Worm (Caenorhabditis elegans) whole organism, late embryonic: ENCODE measurements around the gene srg-13.

Source experiments
- C08G9.2 ChIP-seq: sonication (generic microtip); optimal IDR thresholded peaks from 2 replicates; lab custom pipeline; 2016; ENCODE audit warnings: mild to moderate bottlenecking, missing genetic modification characterization, moderate library complexity, missing compliant biosample characterization
- C38D4.7 ChIP-seq: fragments of 200-800 bp; sonication (Bioruptor generic); optimal IDR thresholded peaks from 2 replicates; lab custom pipeline; 2018; ENCODE audit warnings: mild to moderate bottlenecking, missing genetic modification characterization, moderate library complexity, missing compliant biosample characterization
- K02D7.2 ChIP-seq: sonication (generic microtip); optimal IDR thresholded peaks from 2 replicates; lab custom pipeline; 2017; ENCODE audit warnings: mild to moderate bottlenecking, missing genetic modification characterization, missing compliant biosample characterization
- K09A11.1 ChIP-seq: sonication (generic microtip); optimal IDR thresholded peaks from 2 replicates; lab custom pipeline; 2017; ENCODE audit warnings: antibody characterized with exemption, mild to moderate bottlenecking, missing genetic modification characterization, missing compliant biosample characterization; ENCODE audit not compliant: insufficient read depth
- T23F11.4 ChIP-seq: fragments of 200-800 bp; sonication (Bioruptor generic); optimal IDR thresholded peaks from 2 replicates; lab custom pipeline; 2018; ENCODE audit warnings: mild to moderate bottlenecking, missing genetic modification characterization, missing compliant biosample characterization
- ama-1 ChIP-seq: fragments of 150-350 bp; optimal IDR thresholded peaks from 2 replicates; lab custom pipeline; 2014
- ceh-18 ChIP-seq: sonication (generic microtip); optimal IDR thresholded peaks from 2 replicates; lab custom pipeline; 2016; ENCODE audit warnings: missing genetic modification characterization, missing compliant biosample characterization
- ceh-2 ChIP-seq: sonication (generic microtip); optimal IDR thresholded peaks from 2 replicates; lab custom pipeline; 2016; ENCODE audit warnings: missing genotype, missing genetic modification characterization, missing compliant biosample characterization
- ceh-22 ChIP-seq: sonication (generic microtip); optimal IDR thresholded peaks from 2 replicates; lab custom pipeline; 2017; ENCODE audit warnings: missing biosample characterization, missing genetic modification characterization
- ceh-34 ChIP-seq: sonication (generic microtip); optimal IDR thresholded peaks from 2 replicates; lab custom pipeline; 2016; ENCODE audit warnings: mild to moderate bottlenecking, missing genetic modification characterization, missing compliant biosample characterization
- ceh-9 ChIP-seq: sonication (generic microtip); optimal IDR thresholded peaks from 2 replicates; lab custom pipeline; 2016; ENCODE audit warnings: mild to moderate bottlenecking, missing genetic modification characterization, inconsistent platforms, missing compliant biosample characterization
- che-1 ChIP-seq: sonication (generic microtip); optimal IDR thresholded peaks from 2 replicates; lab custom pipeline; 2016; ENCODE audit warnings: mild to moderate bottlenecking, missing genetic modification characterization, missing compliant biosample characterization
- dmd-4 ChIP-seq: sonication (generic microtip); optimal IDR thresholded peaks from 2 replicates; lab custom pipeline; 2016; ENCODE audit warnings: borderline replicate concordance, missing genetic modification characterization, missing compliant biosample characterization
- elt-2 ChIP-seq: sonication (generic microtip); optimal IDR thresholded peaks from 2 replicates; lab custom pipeline; 2016; ENCODE audit warnings: missing genetic modification reagents, missing genetic modification characterization, missing compliant biosample characterization
- elt-4 ChIP-seq: sonication (generic microtip); optimal IDR thresholded peaks from 2 replicates; lab custom pipeline; 2016; ENCODE audit warnings: missing genetic modification characterization, missing compliant biosample characterization
- eyg-1 ChIP-seq: sonication (generic microtip); optimal IDR thresholded peaks from 2 replicates; lab custom pipeline; 2016; ENCODE audit warnings: missing genotype, missing genetic modification characterization, missing compliant biosample characterization
- fkh-10 ChIP-seq: fragments of 150-350 bp; optimal IDR thresholded peaks from 2 replicates; lab custom pipeline; 2014; ENCODE audit warnings: missing biosample characterization, missing genetic modification reagents, missing genetic modification characterization
- gmeb-2 ChIP-seq: sonication (generic microtip); optimal IDR thresholded peaks from 2 replicates; lab custom pipeline; 2016; ENCODE audit warnings: missing genetic modification characterization, inconsistent platforms, missing compliant biosample characterization
- hlh-13 ChIP-seq: fragments of 200-800 bp; sonication (Bioruptor generic); optimal IDR thresholded peaks from 2 replicates; lab custom pipeline; 2018; ENCODE audit warnings: mild to moderate bottlenecking, missing genetic modification characterization, missing compliant biosample characterization
- hlh-30 ChIP-seq: sonication (generic microtip); optimal IDR thresholded peaks from 2 replicates; lab custom pipeline; 2017; ENCODE audit warnings: antibody characterized with exemption, missing genetic modification characterization, missing compliant biosample characterization; ENCODE audit not compliant: insufficient read depth
- hlh-6 ChIP-seq: sonication (generic microtip); optimal IDR thresholded peaks from 2 replicates; lab custom pipeline; 2016; ENCODE audit warnings: missing genotype, missing genetic modification characterization, missing compliant biosample characterization
- hlh-8 ChIP-seq: sonication (generic microtip); optimal IDR thresholded peaks from 2 replicates; lab custom pipeline; 2016; ENCODE audit warnings: missing genotype, missing genetic modification characterization, missing compliant biosample characterization
- lim-6 ChIP-seq: sonication (generic microtip); optimal IDR thresholded peaks from 2 replicates; lab custom pipeline; 2016; ENCODE audit warnings: missing genetic modification characterization, missing compliant biosample characterization
- lin-11 ChIP-seq: fragments of 200-800 bp; sonication (Bioruptor generic); optimal IDR thresholded peaks from 2 replicates; lab custom pipeline; 2018; ENCODE audit warnings: mild to moderate bottlenecking, missing genetic modification characterization, missing compliant biosample characterization
- madf-2 ChIP-seq: sonication (generic microtip); optimal IDR thresholded peaks from 2 replicates; lab custom pipeline; 2017; ENCODE audit warnings: missing genetic modification characterization, missing compliant biosample characterization
- mec-3 ChIP-seq: sonication (generic microtip); optimal IDR thresholded peaks from 2 replicates; lab custom pipeline; 2016; ENCODE audit warnings: borderline replicate concordance, missing genetic modification characterization, missing compliant biosample characterization
- nfya-1 ChIP-seq: sonication (generic microtip); optimal IDR thresholded peaks from 2 replicates; lab custom pipeline; 2017; ENCODE audit warnings: missing genetic modification characterization, mild to moderate bottlenecking, missing compliant biosample characterization, antibody characterized with exemption, moderate library complexity
- nhr-232 ChIP-seq: sonication (generic microtip); optimal IDR thresholded peaks from 2 replicates; lab custom pipeline; 2016; ENCODE audit warnings: missing genetic modification characterization, missing compliant biosample characterization
- pat-9 ChIP-seq: fragments of 200-800 bp; sonication (Bioruptor generic); optimal IDR thresholded peaks from 2 replicates; lab custom pipeline; 2018; ENCODE audit warnings: mild to moderate bottlenecking, missing genetic modification characterization, moderate library complexity, missing compliant biosample characterization
- pha-4 ChIP-seq: fragments of 150-350 bp; optimal IDR thresholded peaks from 2 replicates; lab custom pipeline; 2018; ENCODE audit warnings: missing biosample characterization, missing genetic modification reagents, missing genetic modification characterization
- ref-2 ChIP-seq: sonication (generic microtip); optimal IDR thresholded peaks from 2 replicates; lab custom pipeline; 2016; ENCODE audit warnings: missing genetic modification characterization, missing compliant biosample characterization
- sdc-2 ChIP-seq: sonication (generic microtip); optimal IDR thresholded peaks from 2 replicates; lab custom pipeline; 2016; ENCODE audit warnings: missing genotype, missing genetic modification characterization, missing compliant biosample characterization
- unc-42 ChIP-seq: sonication (generic microtip); optimal IDR thresholded peaks from 2 replicates; lab custom pipeline; 2016; ENCODE audit warnings: missing genotype, missing genetic modification characterization, missing compliant biosample characterization
- unc-55 ChIP-seq: sonication (generic microtip); optimal IDR thresholded peaks from 2 replicates; lab custom pipeline; 2017; ENCODE audit warnings: missing biosample characterization, missing genetic modification reagents, missing genetic modification characterization
- ztf-16 ChIP-seq: sonication (generic microtip); optimal IDR thresholded peaks from 2 replicates; lab custom pipeline; 2017; ENCODE audit warnings: missing genetic modification characterization, missing compliant biosample characterization

The srg-13 gene

ce11 chrIII:4668073-4668472, 4.0 kb upstream of the srg-13 start:
- TF ChIP-seq hlh-6 (tag; lab: Kevin White, UChicago) (no peak), T23F11.4 (GFP tag; lab: Kevin White, UChicago) (peak; percentile 7), K09A11.1 (tag; lab: Kevin White, UChicago) (no peak), elt-2 (tag; lab: Kevin White, UChicago) (peak; percentile 35)

ce11 chrIII:4671491-4671890, 558 bp upstream of the srg-13 start, which contains the start of gene T23F11.11:
Gene T23F11.11 (minus strand): TSS chrIII:4671591.
- TF ChIP-seq nhr-232 (tag; lab: Kevin White, UChicago), result no peak
- TF ChIP-seq C38D4.7 (GFP tag; lab: Kevin White, UChicago), result no peak
- no peak for TF ChIP-seq K09A11.1 (tag; lab: Kevin White, UChicago)
- no peak for TF ChIP-seq madf-2 (tag; lab: Kevin White, UChicago)
- no peak for TF ChIP-seq ama-1 (lab: Kevin White, UChicago)
- TF ChIP-seq eyg-1 (tag; lab: Kevin White, UChicago), result no peak
- no peak for TF ChIP-seq ceh-9 (tag; lab: Kevin White, UChicago)
- TF ChIP-seq ceh-18 (tag; lab: Kevin White, UChicago), result no peak
- no peak for TF ChIP-seq pha-4 (tag; lab: Kevin White, UChicago)
- no peak for TF ChIP-seq ref-2 (tag; lab: Kevin White, UChicago)
- TF ChIP-seq unc-42 (tag; lab: Kevin White, UChicago), result no peak
- TF ChIP-seq gmeb-2 (tag; lab: Kevin White, UChicago), result no peak
- no peak for TF ChIP-seq mec-3 (tag; lab: Kevin White, UChicago)
- no peak for TF ChIP-seq lin-11 (tag; lab: Kevin White, UChicago)
- no peak for TF ChIP-seq hlh-8 (tag; lab: Kevin White, UChicago)
- no peak for TF ChIP-seq elt-4 (tag; lab: Kevin White, UChicago)
- TF ChIP-seq, all 69 proteins: peak for 0

ce11 chrIII:4677466-4677865, 5.4 kb downstream of the srg-13 start, which contains the start of gene srg-10:
Gene srg-10 (plus strand): TSS chrIII:4677766.
- no peak for TF ChIP-seq K02D7.2 (tag; lab: Kevin White, UChicago)
- no peak for TF ChIP-seq ceh-2 (tag; lab: Kevin White, UChicago)
- no peak for TF ChIP-seq C08G9.2 (tag; lab: Kevin White, UChicago)
- no peak for TF ChIP-seq hlh-6 (tag; lab: Kevin White, UChicago)
- TF ChIP-seq ceh-9 (tag; lab: Kevin White, UChicago), result no peak
- TF ChIP-seq ceh-34 (tag; lab: Kevin White, UChicago), result no peak
- no peak for TF ChIP-seq lin-11 (tag; lab: Kevin White, UChicago)
- TF ChIP-seq hlh-30 (tag; lab: Kevin White, UChicago), result no peak
- TF ChIP-seq unc-55, result no peak
- no peak for TF ChIP-seq C38D4.7 (GFP tag; lab: Kevin White, UChicago)
- TF ChIP-seq lim-6, result no peak
- TF ChIP-seq nfya-1, result no peak
- no peak for TF ChIP-seq eyg-1 (tag; lab: Kevin White, UChicago)
- no peak for TF ChIP-seq nhr-232 (tag; lab: Kevin White, UChicago)
- no peak for TF ChIP-seq pat-9 (tag; lab: Kevin White, UChicago)
- TF ChIP-seq ref-2 (tag; lab: Kevin White, UChicago), result no peak
- TF ChIP-seq sdc-2 (tag; lab: Kevin White, UChicago), result no peak

- TF ChIP-seq fkh-10 (GFP tag; lab: Kevin White, UChicago), result no peak
- no peak for TF ChIP-seq lin-11 (tag; lab: Kevin White, UChicago)
- no peak for TF ChIP-seq dmd-4
- no peak for TF ChIP-seq che-1 (tag; lab: Kevin White, UChicago)
- no peak for TF ChIP-seq hlh-13 (GFP tag; lab: Kevin White, UChicago)
- TF ChIP-seq T23F11.4 (GFP tag; lab: Kevin White, UChicago), result no peak
- no peak for TF ChIP-seq ztf-16 (tag; lab: Kevin White, UChicago)
- TF ChIP-seq ceh-22 (tag; lab: Kevin White, UChicago), result no peak
- TF ChIP-seq, all 69 proteins: peak for 0
These were observed 8.0 kb downstream of the srg-13 start, which contains the start of gene srg-11 for ce11 chrIII:4679963-4680484. Gene srg-11 (plus strand): TSS chrIII:4680013.
